Worm (Caenorhabditis elegans) whole organism, midembryonic: ENCODE measurements around the gene irld-17.

Experiments
- T22C8.4 ChIP-seq: fragments of 200-800 bp; sonication (Bioruptor generic); IDR thresholded peaks from 2 replicates; pipeline ENCODE4 v1.3.6; 2022; ENCODE audit warnings: missing genetic modification characterization, missing compliant biosample characterization
- cog-1 ChIP-seq: sonication (generic microtip); optimal IDR thresholded peaks from 2 replicates; lab custom pipeline; 2016; ENCODE audit warnings: missing genetic modification characterization, missing compliant biosample characterization
- flt-1 ChIP-seq: fragments of 200-800 bp; sonication (Bioruptor generic); IDR thresholded peaks from 2 replicates; pipeline ENCODE4 v1.3.6; 2022; ENCODE audit warnings: missing genetic modification characterization, missing compliant biosample characterization
- klf-2 ChIP-seq: fragments of 200-800 bp; sonication (Bioruptor generic); conservative IDR thresholded peaks from 2 replicates; pipeline ENCODE4 v1.3.6; 2022; ENCODE audit warnings: missing genetic modification reagents, missing genetic modification characterization, missing compliant biosample characterization
- med-1 ChIP-seq: sonication (generic microtip); optimal IDR thresholded peaks from 2 replicates; lab custom pipeline; 2017; ENCODE audit warnings: missing genetic modification characterization, mild to moderate bottlenecking, missing compliant biosample characterization, antibody characterized with exemption, missing genetic modification reagents; ENCODE audit not compliant: insufficient read depth
- ref-1 ChIP-seq: fragments of 200-800 bp; sonication (Bioruptor generic); conservative IDR thresholded peaks from 2 replicates; pipeline ENCODE4 v1.3.6; 2022; ENCODE audit warnings: missing genetic modification reagents, missing genetic modification characterization, missing compliant biosample characterization
- tab-1 ChIP-seq: fragments of 200-800 bp; sonication (Bioruptor generic); IDR thresholded peaks from 2 replicates; pipeline ENCODE4 v1.3.6; 2022; ENCODE audit warnings: missing genetic modification characterization, missing compliant biosample characterization
- ztf-23 ChIP-seq: fragments of 200-800 bp; sonication (Bioruptor generic); IDR thresholded peaks from 2 replicates; pipeline ENCODE4 v1.3.6; 2022; ENCODE audit warnings: missing genetic modification reagents, missing genetic modification characterization, missing compliant biosample characterization
- ztf-29 ChIP-seq: fragments of 200-800 bp; sonication (Bioruptor generic); IDR thresholded peaks from 2 replicates; pipeline ENCODE4 v1.3.6; 2022; ENCODE audit warnings: missing genetic modification reagents, missing genetic modification characterization, missing compliant biosample characterization

irld-17 gene

DNA sequence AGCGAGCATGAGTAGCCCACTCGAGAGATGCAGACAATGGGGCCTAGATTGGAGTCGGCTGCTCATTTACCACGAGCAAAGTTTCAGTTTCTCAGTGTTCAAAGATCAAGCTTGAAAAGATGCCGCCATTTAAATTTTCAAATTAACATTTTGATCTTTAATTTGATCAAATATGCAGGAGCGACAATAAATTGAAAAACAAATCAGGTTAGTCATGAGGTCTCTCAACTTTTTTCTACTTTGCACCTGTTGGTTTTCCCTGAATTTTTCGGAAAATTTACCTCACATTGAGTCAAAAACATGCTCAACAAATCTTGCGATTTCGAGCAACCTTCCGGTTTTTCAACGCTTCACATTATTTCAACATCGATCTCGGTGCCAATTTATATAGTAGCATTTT is 53.5 kb downstream of the irld-17 start, which contains the start of gene srh-5:
Gene srh-5 (plus strand): TSS at position 301 of the 400 bp plus-strand sequence.
- TF ChIP-seq ztf-23 (no peak), med-1 (no peak), flt-1 (GFP tag; lab: Robert Waterston, UW) (no peak), T22C8.4 (GFP tag; lab: Robert Waterston, UW) (no peak), klf-2 (GFP tag; lab: Robert Waterston, UW) (no peak), ref-1 (GFP tag; lab: Robert Waterston, UW) (no peak), tab-1 (GFP tag; lab: Robert Waterston, UW) (no peak), ztf-29 (GFP tag; lab: Robert Waterston, UW) (no peak), cog-1 (tag; lab: Kevin White, UChicago) (no peak)
